Fruit fly (Drosophila melanogaster): ENCODE measurements around the gene rb.

The rb gene

dm6 chrX:4503542-4503941, 36.9 kb downstream of the rb start (continued):
- TF ChIP-seq CG6854 (GFP tag; optimal IDR thresholded peaks at IDR 0.05) (no peak), ss (GFP tag; optimal IDR thresholded peaks at IDR 0.05) (peak in 1 of 2 experiments; percentile 32), acj6 (GFP tag; optimal IDR thresholded peaks at IDR 0.05) (peak; percentile 25), CG11294 (GFP tag; IDR thresholded peaks at IDR 0.05) (no peak)

DNA sequence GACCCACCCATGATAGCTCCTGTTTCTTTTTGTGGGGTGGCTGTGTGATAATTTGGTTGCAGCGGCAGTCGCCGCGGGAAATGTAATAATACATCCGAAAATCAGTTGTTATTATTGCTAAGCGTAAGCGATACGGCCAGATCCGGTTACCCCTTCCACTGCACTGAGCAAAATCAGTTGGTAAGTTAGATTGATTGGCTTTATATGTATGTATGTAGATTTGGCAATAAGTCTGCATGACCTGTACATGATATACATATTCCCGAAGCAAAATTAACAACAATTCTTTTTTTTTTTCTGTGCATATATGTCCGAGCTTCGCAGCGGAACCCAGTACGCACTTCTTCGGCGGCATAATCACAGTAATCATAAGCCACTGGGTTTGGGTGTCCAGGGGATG, 42.2 kb downstream of the rb start:
- TF ChIP-seq OdsH (GFP tag; optimal IDR thresholded peaks at IDR 0.05): no peak
- TF ChIP-seq Eip78C (GFP tag): peak; percentile 61
- TF ChIP-seq lz (GFP tag; optimal IDR thresholded peaks at IDR 0.05): peak; percentile 17
- TF ChIP-seq fkh (GFP tag; optimal IDR thresholded peaks at IDR 0.05): no peak
- peak; percentile 12 for TF ChIP-seq topi (GFP tag; optimal IDR thresholded peaks at IDR 0.05)
- no peak for TF ChIP-seq dac (GFP tag; optimal IDR thresholded peaks at IDR 0.05)
- TF ChIP-seq Hr4 (GFP tag; optimal IDR thresholded peaks at IDR 0.05): no peak
- TF ChIP-seq Blimp-1 (GFP tag; optimal IDR thresholded peaks at IDR 0.05): no peak
- TF ChIP-seq pdm3 (GFP tag; optimal IDR thresholded peaks at IDR 0.05): no peak
- TF ChIP-seq salr (GFP tag; optimal IDR thresholded peaks at IDR 0.05): no peak
- no peak for TF ChIP-seq CG6276 (GFP tag; optimal IDR thresholded peaks at IDR 0.05)
- TF ChIP-seq CG1621 (tag; optimal IDR thresholded peaks at IDR 0.05): no peak
- TF ChIP-seq Hr38 (GFP tag; optimal IDR thresholded peaks at IDR 0.05): no peak
- TF ChIP-seq CG10631 (GFP tag; optimal IDR thresholded peaks at IDR 0.05): no peak
- TF ChIP-seq CG6792 (GFP tag; optimal IDR thresholded peaks at IDR 0.05): no peak
- TF ChIP-seq CG6854 (GFP tag; optimal IDR thresholded peaks at IDR 0.05): no peak
- peak; percentile 31 for TF ChIP-seq Sox102F (GFP tag; optimal IDR thresholded peaks at IDR 0.05)
- TF ChIP-seq Met (GFP tag; optimal IDR thresholded peaks at IDR 0.05): peak; percentile 36
- TF ChIP-seq CG31627 (GFP tag; optimal IDR thresholded peaks at IDR 0.05): peak; percentile 6
- no peak for TF ChIP-seq Eip93F (GFP tag; optimal IDR thresholded peaks at IDR 0.05)
- peak; percentile 25 for TF ChIP-seq esn (GFP tag; optimal IDR thresholded peaks at IDR 0.05)
- TF ChIP-seq CG8119 (GFP tag; IDR thresholded peaks at IDR 0.05): no peak
- no peak for TF ChIP-seq CG32006 (GFP tag; optimal IDR thresholded peaks at IDR 0.05)
- peak; percentile 80 for TF ChIP-seq svp (GFP tag)
- TF ChIP-seq Hr39 (GFP tag; optimal IDR thresholded peaks at IDR 0.05): peak; percentile 15
- peak; percentile 12 for TF ChIP-seq cyc (GFP tag; optimal IDR thresholded peaks at IDR 0.05)
- TF ChIP-seq CG6163 (GFP tag; IDR thresholded peaks at IDR 0.05): no peak

DNA sequence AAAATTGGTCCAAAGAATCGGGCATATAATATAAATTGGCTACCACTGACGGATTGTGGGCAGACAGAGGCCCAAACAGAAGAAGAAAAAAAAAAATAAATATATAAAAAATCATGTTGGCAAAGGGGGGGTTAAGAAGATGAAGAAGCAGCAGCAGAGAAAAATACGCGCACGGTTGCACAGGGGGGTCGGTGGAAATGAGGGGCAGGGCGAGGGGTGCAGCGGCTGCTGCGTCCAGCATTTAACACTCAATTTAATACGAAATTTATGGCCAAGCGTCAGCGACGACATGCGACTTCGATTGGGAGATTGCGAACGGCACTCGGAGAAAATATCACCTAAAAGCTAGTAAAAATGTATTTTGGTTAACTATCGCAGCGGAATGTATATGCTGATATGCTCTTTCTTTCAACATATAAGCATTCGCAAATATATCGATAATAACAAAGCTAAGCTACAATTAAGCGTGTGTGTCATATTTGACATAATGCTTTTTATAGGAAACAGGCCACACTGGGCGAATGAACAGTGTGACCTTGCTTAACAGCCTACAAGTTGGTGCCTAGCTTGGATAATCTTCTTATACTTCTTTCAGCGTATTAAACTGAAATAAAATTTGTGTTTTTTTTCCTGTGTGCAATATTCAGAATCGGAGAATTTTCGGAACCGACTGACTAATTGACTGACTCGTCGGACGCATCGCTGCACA, 47.1 kb downstream of the rb start:
- TF ChIP-seq Smox (GFP tag; optimal IDR thresholded peaks at IDR 0.05): peak; percentile 38
- TF ChIP-seq achi (GFP tag; optimal IDR thresholded peaks at IDR 0.05): no peak
- no peak for TF ChIP-seq CG11294 (GFP tag; IDR thresholded peaks at IDR 0.05)
- TF ChIP-seq Sox15 (GFP tag; optimal IDR thresholded peaks at IDR 0.05): no peak
- no peak for TF ChIP-seq vri (GFP tag; optimal IDR thresholded peaks at IDR 0.05)
- no peak for TF ChIP-seq cyc (GFP tag; optimal IDR thresholded peaks at IDR 0.05)
- peak; percentile 73 for TF ChIP-seq svp (GFP tag)
- TF ChIP-seq CG9139 (GFP tag; optimal IDR thresholded peaks at IDR 0.05): no peak
- TF ChIP-seq Hr39 (GFP tag; optimal IDR thresholded peaks at IDR 0.05): peak; percentile 41
- no peak for TF ChIP-seq eg (GFP tag; IDR thresholded peaks at IDR 0.05)
- no peak for TF ChIP-seq CG3919 (GFP tag; optimal IDR thresholded peaks at IDR 0.05)
- no peak for TF ChIP-seq Ets96B (tag; optimal IDR thresholded peaks at IDR 0.05)
- TF ChIP-seq Eip78C (GFP tag): peak; percentile 57
- TF ChIP-seq Hr38 (GFP tag; optimal IDR thresholded peaks at IDR 0.05): no peak
- peak; percentile 34 for TF ChIP-seq CG31627 (GFP tag; optimal IDR thresholded peaks at IDR 0.05)
- peak; percentile 29 for TF ChIP-seq esn (GFP tag; optimal IDR thresholded peaks at IDR 0.05)
- TF ChIP-seq lz (GFP tag; optimal IDR thresholded peaks at IDR 0.05): peak; percentile 31
- no peak for TF ChIP-seq CG8119 (GFP tag; IDR thresholded peaks at IDR 0.05)
- TF ChIP-seq CG6792 (GFP tag; optimal IDR thresholded peaks at IDR 0.05): no peak
